Worm (Caenorhabditis elegans) whole organism, L4 larva: ENCODE data around the gene srm-2.

Experiments
- T20F7.1 ChIP-seq: fragments of 200-800 bp; sonication (Bioruptor generic); optimal IDR thresholded peaks from 2 replicates; lab custom pipeline; 2018; ENCODE audit warnings: mild to moderate bottlenecking, missing genetic modification characterization, missing compliant biosample characterization
- ceh-28 ChIP-seq: fragments of 150-350 bp; optimal IDR thresholded peaks from 2 replicates; lab custom pipeline; 2014; ENCODE audit warnings: missing biosample characterization, missing genetic modification reagents, missing genetic modification characterization
- fkh-10 ChIP-seq: fragments of 150-350 bp; optimal IDR thresholded peaks from 2 replicates; lab custom pipeline; 2014; ENCODE audit warnings: missing biosample characterization, missing genetic modification reagents, missing genetic modification characterization
- pha-4 ChIP-seq, 2 experiments: fragments of 150-350 bp in 1 of 2; fragments of 200-800 bp in 1 of 2; sonication (Bioruptor generic) in 1 of 2; IDR thresholded peaks in 1 of 2; optimal IDR thresholded peaks in 1 of 2; 2 replicates each; pipeline versions ENCODE4 v1.3.6 to Lab custom; 2014 to 2022; ENCODE audit warnings: missing genetic modification characterization in 2 of 2, missing genetic modification reagents in 2 of 2, missing biosample characterization in 1 of 2, missing compliant biosample characterization in 1 of 2
- snpc-4 ChIP-seq: fragments of 150-350 bp; optimal IDR thresholded peaks from 2 replicates; lab custom pipeline; 2014; ENCODE audit warnings: missing biosample characterization, missing genetic modification characterization

ce11 chrIV:5005154-5005553, 3.3 kb upstream of the srm-2 start:
- no peak for TF ChIP-seq T20F7.1 (GFP tag; lab: Kevin White, UChicago)
- no peak for TF ChIP-seq ceh-28
- TF ChIP-seq pha-4 (GFP tag; IDR thresholded peaks at IDR 0.05; lab: Robert Waterston, UW) = no peak
- no peak for TF ChIP-seq pha-4 (tag; optimal IDR thresholded peaks at IDR 0.05; lab: Kevin White, UChicago)
- no peak for TF ChIP-seq fkh-10 (GFP tag; lab: Kevin White, UChicago)
- TF ChIP-seq snpc-4 (tag; lab: Kevin White, UChicago) = no peak
